Fruit fly (Drosophila melanogaster) whole organism, prepupa: Measurements from ENCODE around the gene be.

Experiments used
- Hr39 ChIP-seq: fragments of 200-800 bp; sonication (Bioruptor generic); optimal IDR thresholded peaks from 2 replicates; lab custom pipeline; 2016; ENCODE audit warnings: missing biosample characterization, missing genetic modification characterization
- achi ChIP-seq: fragments of 200-800 bp; sonication (Bioruptor generic); optimal IDR thresholded peaks from 3 replicates; lab custom pipeline; 2016; ENCODE audit warnings: missing biosample characterization, missing genetic modification characterization
- acj6 ChIP-seq: fragments of 200-800 bp; sonication (Bioruptor generic); optimal IDR thresholded peaks from 3 replicates; lab custom pipeline; 2016; ENCODE audit warnings: missing biosample characterization, missing genetic modification characterization

dm6 chrX:15068537-15068936, 44.3 kb downstream of the be start:
- TF ChIP-seq Hr39 (GFP tag; lab: Kevin White, UChicago) (no peak), acj6 (GFP tag; lab: Kevin White, UChicago) (no peak), achi (no peak)
